Worm (Caenorhabditis elegans) whole organism, L4/young adult: ENCODE results near the gene K11E4.6.

Experiments
- dao-5 ChIP-seq: sonication (generic microtip); optimal IDR thresholded peaks from 2 replicates; lab custom pipeline; 2016; ENCODE audit warnings: missing genotype, missing genetic modification characterization, moderate library complexity, missing compliant biosample characterization
- him-1 ChIP-seq: sonication (generic microtip); optimal IDR thresholded peaks from 2 replicates; lab custom pipeline; 2016; ENCODE audit warnings: missing genotype, missing genetic modification reagents, missing genetic modification characterization, missing compliant biosample characterization

- TF ChIP-seq dao-5 (no peak), him-1 (tag; lab: Kevin White, UChicago) (no peak)
These were observed 20.2 kb downstream of the K11E4.6 start for ce11 chrX:13744543-13745113.
